Fruit fly (Drosophila melanogaster) whole organism, embryonic: Measurements from ENCODE around the gene rgn.

Experiments used
- Ada2b ChIP-seq: fragments of 200-800 bp; sonication (Bioruptor generic); IDR thresholded peaks from 2 replicates; pipeline ENCODE4 v1.3.6; 2022; ENCODE audit warnings: missing biosample characterization, missing genetic modification characterization
- Antp ChIP-seq: fragments of 200-800 bp; sonication (Bioruptor generic); optimal IDR thresholded peaks from 3 replicates; lab custom pipeline; 2016; ENCODE audit warnings: missing biosample characterization, missing genetic modification characterization
- Asciz ChIP-seq: fragments of 200-800 bp; sonication (Bioruptor generic); optimal IDR thresholded peaks from 2 replicates; lab custom pipeline; 2017; ENCODE audit warnings: missing biosample characterization, mild to moderate bottlenecking, missing genetic modification characterization, missing genetic modification reagents
- CG10462 ChIP-seq: fragments of 200-800 bp; sonication (Bioruptor generic); optimal IDR thresholded peaks from 2 replicates; lab custom pipeline; 2016; ENCODE audit warnings: missing biosample characterization, missing genetic modification characterization
- CG12219 ChIP-seq: fragments of 200-800 bp; sonication (Bioruptor generic); optimal IDR thresholded peaks from 3 replicates; lab custom pipeline; 2018; ENCODE audit warnings: missing biosample characterization, mild to moderate bottlenecking, missing genetic modification characterization
- CG12391 ChIP-seq: fragments of 200-800 bp; sonication (Bioruptor generic); optimal IDR thresholded peaks from 3 replicates; lab custom pipeline; 2018; ENCODE audit warnings: missing biosample characterization, mild to moderate bottlenecking, missing genetic modification characterization, moderate library complexity
- CG12942 ChIP-seq: fragments of 200-800 bp; sonication (Bioruptor generic); optimal IDR thresholded peaks from 3 replicates; lab custom pipeline; 2016; ENCODE audit warnings: missing biosample characterization, missing genetic modification characterization
- CG13123 ChIP-seq: fragments of 200-800 bp; sonication (Bioruptor generic); optimal IDR thresholded peaks from 2 replicates; lab custom pipeline; 2016; ENCODE audit warnings: missing biosample characterization, missing genetic modification characterization
- CG1602 ChIP-seq: fragments of 200-800 bp; sonication (Bioruptor generic); optimal IDR thresholded peaks from 3 replicates; lab custom pipeline; 2016; ENCODE audit warnings: missing biosample characterization, missing genetic modification characterization
- CG16863 ChIP-seq: fragments of 200-800 bp; sonication (Bioruptor generic); optimal IDR thresholded peaks from 3 replicates; lab custom pipeline; 2016; ENCODE audit warnings: missing biosample characterization, missing genetic modification characterization
- CG18262 ChIP-seq: fragments of 200-800 bp; optimal IDR thresholded peaks from 3 replicates; lab custom pipeline; 2019; ENCODE audit warnings: missing biosample characterization, mild to moderate bottlenecking, missing genetic modification characterization, moderate library complexity
- CG2120 ChIP-seq: fragments of 200-800 bp; sonication (Bioruptor generic); optimal IDR thresholded peaks from 3 replicates; lab custom pipeline; 2016; ENCODE audit warnings: missing biosample characterization, missing genetic modification characterization
- CG2678 ChIP-seq: fragments of 200-800 bp; sonication (Bioruptor generic); optimal IDR thresholded peaks from 3 replicates; lab custom pipeline; 2019; ENCODE audit warnings: missing biosample characterization, mild to moderate bottlenecking, missing genetic modification characterization, moderate library complexity
- CG31365 ChIP-seq: fragments of 200-800 bp; sonication (Bioruptor generic); optimal IDR thresholded peaks from 2 replicates; lab custom pipeline; 2018; ENCODE audit warnings: missing biosample characterization, mild to moderate bottlenecking, missing genetic modification characterization
- CG3163 ChIP-seq: fragments of 200-800 bp; sonication (Bioruptor generic); optimal IDR thresholded peaks from 3 replicates; lab custom pipeline; 2016; ENCODE audit warnings: missing biosample characterization, missing genetic modification characterization
- CG34376 ChIP-seq: fragments of 200-800 bp; sonication (Bioruptor generic); optimal IDR thresholded peaks from 2 replicates; lab custom pipeline; 2018; ENCODE audit warnings: missing biosample characterization, mild to moderate bottlenecking, missing genetic modification characterization
- CG7357 ChIP-seq: fragments of 200-800 bp; sonication (Bioruptor generic); IDR thresholded peaks from 3 replicates; pipeline ENCODE4 v1.3.6; 2022; ENCODE audit warnings: missing biosample characterization, missing genetic modification characterization
- CG9437 ChIP-seq: fragments of 200-800 bp; sonication (Bioruptor generic); optimal IDR thresholded peaks from 2 replicates; lab custom pipeline; 2018; ENCODE audit warnings: missing biosample characterization, mild to moderate bottlenecking, missing genetic modification characterization
- D ChIP-seq, 2 experiments: fragments of 200-800 bp in 1 of 2; fragments of >200 bp in 1 of 2; sonication (Bioruptor generic) in 1 of 2; optimal IDR thresholded peaks; 2 replicates in 1 of 2; 3 replicates in 1 of 2; lab custom pipeline; 2017; ENCODE audit warnings: mild to moderate bottlenecking in 1 of 2, missing biosample characterization in 1 of 2, missing genetic modification characterization in 1 of 2, missing genetic modification reagents in 1 of 2
- H2.0 ChIP-seq: fragments of 200-800 bp; sonication (Bioruptor generic); IDR thresholded peaks from 2 replicates; pipeline ENCODE4 v1.3.6; 2022; ENCODE audit warnings: missing biosample characterization, missing genetic modification characterization
- Hr3 ChIP-seq: fragments of 200-800 bp; sonication (Bioruptor generic); optimal IDR thresholded peaks from 3 replicates; lab custom pipeline; 2016; ENCODE audit warnings: missing biosample characterization, missing genetic modification characterization
- Hr39 ChIP-seq: fragments of >200 bp; optimal IDR thresholded peaks from 2 replicates; lab custom pipeline; 2017
- MESR4 ChIP-seq: fragments of 200-800 bp; sonication (Bioruptor generic); optimal IDR thresholded peaks from 2 replicates; lab custom pipeline; 2018; ENCODE audit warnings: missing biosample characterization, mild to moderate bottlenecking, missing genetic modification characterization, moderate library complexity
- Mes4 ChIP-seq: fragments of 200-800 bp; sonication (Bioruptor generic); optimal IDR thresholded peaks from 2 replicates; lab custom pipeline; 2016; ENCODE audit warnings: missing biosample characterization, missing genetic modification characterization
- Nf-YB ChIP-seq: fragments of 200-800 bp; sonication (Bioruptor generic); optimal IDR thresholded peaks from 3 replicates; lab custom pipeline; 2019; ENCODE audit warnings: missing biosample characterization, mild to moderate bottlenecking, missing genetic modification characterization, moderate library complexity
- PHDP ChIP-seq: fragments of 200-800 bp; sonication (Bioruptor generic); optimal IDR thresholded peaks from 3 replicates; lab custom pipeline; 2018; ENCODE audit warnings: missing biosample characterization, mild to moderate bottlenecking, missing genetic modification characterization, moderate library complexity
- Pdp1 ChIP-seq, 2 experiments: fragments of 200-800 bp; sonication (Bioruptor generic); optimal IDR thresholded peaks; 3 replicates each; lab custom pipeline; 2016; ENCODE audit warnings: missing biosample characterization in 2 of 2, missing genetic modification characterization in 2 of 2, mild to moderate bottlenecking in 1 of 2, moderate library complexity in 1 of 2
- Side ChIP-seq: fragments of 200-800 bp; sonication (Bioruptor generic); optimal IDR thresholded peaks from 2 replicates; lab custom pipeline; 2016; ENCODE audit warnings: missing biosample characterization, missing genetic modification characterization
- Trl ChIP-seq, 3 experiments: fragments of >200 bp in 2 of 3; fragments of 200-800 bp in 1 of 3; sonication (Bioruptor generic) in 1 of 3; optimal IDR thresholded peaks; 2 replicates in 1 of 3; 3 replicates in 2 of 3; lab custom pipeline; 2016 to 2017; ENCODE audit warnings: missing biosample characterization in 1 of 3, missing genetic modification characterization in 1 of 3
- cas ChIP-seq: fragments of 200-800 bp; sonication (Bioruptor generic); IDR thresholded peaks from 2 replicates; pipeline ENCODE4 v1.3.6; 2022; ENCODE audit warnings: missing biosample characterization, missing genetic modification characterization
- dan ChIP-seq: fragments of 200-800 bp; sonication (Bioruptor generic); IDR thresholded peaks from 2 replicates; pipeline ENCODE4 v1.3.6; 2022; ENCODE audit warnings: missing biosample characterization, missing genetic modification characterization
- en ChIP-seq: fragments of 200-800 bp; sonication (Bioruptor generic); optimal IDR thresholded peaks from 2 replicates; lab custom pipeline; 2016; ENCODE audit warnings: missing biosample characterization, missing genetic modification characterization
- fru ChIP-seq: fragments of >200 bp; optimal IDR thresholded peaks from 2 replicates; lab custom pipeline; 2017
- hkb ChIP-seq, 2 experiments: fragments of 200-800 bp in 1 of 2; fragments of >200 bp in 1 of 2; sonication (Bioruptor generic) in 1 of 2; IDR thresholded peaks in 1 of 2; optimal IDR thresholded peaks in 1 of 2; 2 replicates each; pipeline versions ENCODE4 v1.3.6 to Lab custom; 2017 to 2022; ENCODE audit warnings: missing biosample characterization in 1 of 2, missing genetic modification characterization in 1 of 2
- inv ChIP-seq: fragments of 200-800 bp; sonication (Bioruptor generic); IDR thresholded peaks from 2 replicates; pipeline ENCODE4 v1.3.6; 2022; ENCODE audit warnings: missing biosample characterization, missing genetic modification characterization; ENCODE audit not compliant: partially characterized antibody
- ken ChIP-seq: fragments of 200-800 bp; sonication (Bioruptor generic); IDR thresholded peaks from 3 replicates; pipeline ENCODE4 v1.3.6; 2022; ENCODE audit warnings: missing biosample characterization, missing genetic modification characterization
- pan ChIP-seq, 4 experiments: fragments of >200 bp in 3 of 4; fragments of 200-800 bp in 1 of 4; sonication (Bioruptor generic) in 1 of 4; optimal IDR thresholded peaks in 3 of 4; IDR thresholded peaks in 1 of 4; 2 replicates each; pipeline versions ENCODE4 v1.3.6 to Lab custom; 2017 to 2022; ENCODE audit warnings: missing biosample characterization in 2 of 4, missing genetic modification characterization in 2 of 4, mixed read lengths in 1 of 4
- pb ChIP-seq: fragments of 200-800 bp; sonication (Bioruptor generic); optimal IDR thresholded peaks from 3 replicates; lab custom pipeline; 2016; ENCODE audit warnings: missing biosample characterization, missing genetic modification characterization
- ranshi ChIP-seq: fragments of 200-800 bp; sonication (Bioruptor generic); IDR thresholded peaks from 2 replicates; pipeline ENCODE4 v1.3.6; 2022; ENCODE audit warnings: missing biosample characterization, missing genetic modification characterization
- sc ChIP-seq, 3 experiments: fragments of >200 bp in 2 of 3; fragments of 200-800 bp in 1 of 3; sonication (Bioruptor generic) in 1 of 3; optimal IDR thresholded peaks; 2 replicates in 2 of 3; 3 replicates in 1 of 3; lab custom pipeline; 2017; ENCODE audit warnings: mild to moderate bottlenecking in 1 of 3, missing biosample characterization in 1 of 3, missing genetic modification characterization in 1 of 3, missing genetic modification reagents in 1 of 3
- scrt ChIP-seq: fragments of 200-800 bp; sonication (Bioruptor generic); optimal IDR thresholded peaks from 2 replicates; lab custom pipeline; 2018; ENCODE audit warnings: missing biosample characterization, mild to moderate bottlenecking, missing genetic modification characterization, moderate library complexity
- sima ChIP-seq: fragments of 200-800 bp; sonication (Bioruptor generic); optimal IDR thresholded peaks from 2 replicates; lab custom pipeline; 2016; ENCODE audit warnings: missing biosample characterization, missing genetic modification characterization
- slbo ChIP-seq: fragments of 200-800 bp; sonication (Bioruptor generic); IDR thresholded peaks from 2 replicates; pipeline ENCODE4 v1.3.6; 2022; ENCODE audit warnings: missing biosample characterization, missing genetic modification characterization
- tgo ChIP-seq: fragments of 200-800 bp; sonication (Bioruptor generic); IDR thresholded peaks from 3 replicates; pipeline ENCODE4 v1.3.6; 2022; ENCODE audit warnings: missing biosample characterization, missing genetic modification characterization
- ttk ChIP-seq: fragments of 200-800 bp; sonication (Bioruptor generic); IDR thresholded peaks from 2 replicates; pipeline ENCODE4 v2.1.2; 2022; ENCODE audit warnings: missing biosample characterization, missing genetic modification characterization
- tup ChIP-seq: fragments of 200-800 bp; sonication (Bioruptor generic); optimal IDR thresholded peaks from 2 replicates; lab custom pipeline; 2016; ENCODE audit warnings: missing biosample characterization, mild to moderate bottlenecking, missing genetic modification characterization, moderate library complexity
- wek ChIP-seq: fragments of 200-800 bp; sonication (Bioruptor generic); optimal IDR thresholded peaks from 3 replicates; lab custom pipeline; 2018; ENCODE audit warnings: missing biosample characterization, mild to moderate bottlenecking, missing genetic modification characterization, moderate library complexity
- zf30C ChIP-seq: fragments of 200-800 bp; sonication (Bioruptor generic); optimal IDR thresholded peaks from 3 replicates; lab custom pipeline; 2018; ENCODE audit warnings: missing biosample characterization, mild to moderate bottlenecking, missing genetic modification characterization

rgn gene

dm6 chr3L:21453623-21454022 is 71.3 kb downstream of the rgn start (continued):
- TF ChIP-seq CG3163 (GFP tag; lab: Kevin White, UChicago) (no peak), CG16863 (GFP tag; lab: Kevin White, UChicago) (peak; percentile 54), wek (GFP tag; lab: Kevin White, UChicago) (no peak), MESR4 (GFP tag; lab: Kevin White, UChicago) (no peak), CG12942 (GFP tag; lab: Kevin White, UChicago) (no peak), ken (GFP tag; lab: Robert Waterston, UW) (no peak), CG12219 (GFP tag; lab: Kevin White, UChicago) (peak; percentile 56), Ada2b (peak; percentile 53; the same call in 1 of the 2 replicates), hkb (optimal IDR thresholded peaks at IDR 0.05; lab: Kevin White, UChicago) (no peak), hkb (GFP tag; IDR thresholded peaks at IDR 0.05; lab: Robert Waterston, UW) (peak; percentile 58), tup (GFP tag; lab: Kevin White, UChicago) (no peak), CG2120 (GFP tag; lab: Kevin White, UChicago) (no peak), H2.0 (GFP tag; lab: Robert Waterston, UW) (peak; percentile 38), pb (GFP tag; lab: Kevin White, UChicago) (peak; percentile 21), ranshi (GFP tag; lab: Robert Waterston, UW) (peak; percentile 37; the same call in 1 of the 2 replicates), CG7357 (GFP tag; lab: Robert Waterston, UW) (0 out of 3 replicates have a peak, but pooled peaks have one; percentile 44), Nf-YB (GFP tag; lab: Kevin White, UChicago) (peak; percentile 36), Antp (GFP tag; lab: Kevin White, UChicago) (peak; percentile 65), Trl (optimal IDR thresholded peaks at IDR 0.05; lab: Kevin White, UChicago) (no peak), Trl (GFP tag; optimal IDR thresholded peaks at IDR 0.05; lab: Kevin White, UChicago) (peak; percentile 47), Mes4 (GFP tag; lab: Kevin White, UChicago) (peak; percentile 23), CG34376 (GFP tag; lab: Kevin White, UChicago) (no peak), tgo (GFP tag; lab: Robert Waterston, UW) (peak; percentile 57; the same call in 2 of the 3 replicates), cas (GFP tag; lab: Robert Waterston, UW) (no peak), CG9437 (GFP tag; lab: Kevin White, UChicago) (no peak), zf30C (GFP tag; lab: Kevin White, UChicago) (no peak), Hr39 (lab: Kevin White, UChicago) (no peak), slbo (GFP tag; lab: Robert Waterston, UW) (0 out of 2 replicates have a peak, but pooled peaks have one; percentile 35), inv (GFP tag; lab: Robert Waterston, UW) (no peak), scrt (no peak), en (GFP tag; lab: Kevin White, UChicago) (peak; percentile 28), PHDP (tag; lab: Kevin White, UChicago) (peak; percentile 10), Hr3 (GFP tag; lab: Kevin White, UChicago) (peak; percentile 29), CG31365 (tag; lab: Kevin White, UChicago) (no peak), sima (GFP tag; lab: Kevin White, UChicago) (no peak), Side (peak; percentile 63), Pdp1 (GFP tag; optimal IDR thresholded peaks at IDR 0.05; lab: Kevin White, UChicago) (peak; percentile 29 to 56), sc (optimal IDR thresholded peaks at IDR 0.05; lab: Kevin White, UChicago) (no peak), sc (GFP tag; optimal IDR thresholded peaks at IDR 0.05; lab: Kevin White, UChicago) (peak; percentile 34), D (optimal IDR thresholded peaks at IDR 0.05; lab: Kevin White, UChicago) (no peak), D (GFP tag; optimal IDR thresholded peaks at IDR 0.05; lab: Kevin White, UChicago) (peak; percentile 69), CG1602 (peak; percentile 47), CG12391 (tag; lab: Kevin White, UChicago) (peak; percentile 75), dan (GFP tag; lab: Robert Waterston, UW) (peak; percentile 36; the same call in 1 of the 2 replicates), CG2678 (peak; percentile 58), CG18262 (peak; percentile 86), CG10462 (peak; percentile 17), pan (optimal IDR thresholded peaks at IDR 0.05; lab: Kevin White, UChicago) (no peak), pan (GFP tag; optimal IDR thresholded peaks at IDR 0.05 in 1 of 2, IDR thresholded peaks at IDR 0.05 in 1 of 2) (peak in 1 of 2 experiments; percentile 36), Asciz (GFP tag; lab: Kevin White, UChicago) (peak; percentile 33), CG13123 (GFP tag; lab: Kevin White, UChicago) (peak; percentile 19), ttk (0 out of 2 replicates have a peak, but pooled peaks have one; percentile 37), fru (lab: Kevin White, UChicago) (no peak)
